Worm (Caenorhabditis elegans) whole organism, young adult: Measurements from ENCODE around the gene miga-1.

Source experiments
- B0261.1 ChIP-seq: sonication (generic microtip); optimal IDR thresholded peaks from 2 replicates; lab custom pipeline; 2016; ENCODE audit warnings: mild to moderate bottlenecking, missing genetic modification characterization, moderate library complexity, missing compliant biosample characterization
- B0336.3 ChIP-seq: fragments of 200-800 bp; sonication (Bioruptor generic); IDR thresholded peaks from 2 replicates; pipeline ENCODE4 v1.3.6; 2022; ENCODE audit warnings: missing genetic modification characterization, missing compliant biosample characterization
- C17E4.6 ChIP-seq: fragments of 200-800 bp; sonication (Bioruptor generic); IDR thresholded peaks from 2 replicates; pipeline ENCODE4 v1.3.6; 2022; ENCODE audit warnings: missing genetic modification reagents, missing genetic modification characterization, missing compliant biosample characterization
- F23B12.7 ChIP-seq: sonication (generic microtip); optimal IDR thresholded peaks from 2 replicates; lab custom pipeline; 2017; ENCODE audit warnings: missing genetic modification characterization, mild to moderate bottlenecking, missing compliant biosample characterization, antibody characterized with exemption, moderate library complexity; ENCODE audit not compliant: insufficient read depth
- F57C9.4 ChIP-seq: sonication (generic microtip); optimal IDR thresholded peaks from 2 replicates; lab custom pipeline; 2017; ENCODE audit warnings: mild to moderate bottlenecking, missing genetic modification characterization, missing compliant biosample characterization
- Y56A3A.18 ChIP-seq: fragments of 200-800 bp; sonication (Bioruptor generic); IDR thresholded peaks from 2 replicates; pipeline ENCODE4 v1.3.6; 2022; ENCODE audit warnings: missing genetic modification reagents, missing genetic modification characterization, missing compliant biosample characterization
- akir-1 ChIP-seq: fragments of 200-800 bp; sonication (Bioruptor generic); optimal IDR thresholded peaks from 2 replicates; lab custom pipeline; 2018; ENCODE audit warnings: mild to moderate bottlenecking, missing genetic modification characterization, moderate library complexity, missing compliant biosample characterization
- aptf-2 ChIP-seq: fragments of 200-800 bp; sonication (Bioruptor generic); conservative IDR thresholded peaks from 2 replicates; pipeline ENCODE4 v1.3.6; 2022; ENCODE audit warnings: missing genetic modification reagents, missing genetic modification characterization, missing compliant biosample characterization
- attf-3 ChIP-seq: fragments of 200-800 bp; sonication (Bioruptor generic); conservative IDR thresholded peaks from 2 replicates; pipeline ENCODE4 v1.3.6; 2022; ENCODE audit warnings: missing genetic modification reagents, missing genetic modification characterization, missing compliant biosample characterization
- ccch-3 ChIP-seq: fragments of 200-800 bp; sonication (Bioruptor generic); optimal IDR thresholded peaks from 2 replicates; lab custom pipeline; 2018; ENCODE audit warnings: mild to moderate bottlenecking, missing genetic modification characterization, missing compliant biosample characterization
- cebp-1 ChIP-seq, 2 experiments: fragments of 200-800 bp in 1 of 2; sonication (Bioruptor generic) in 1 of 2; sonication (generic microtip) in 1 of 2; IDR thresholded peaks in 1 of 2; optimal IDR thresholded peaks in 1 of 2; 2 replicates each; pipeline versions ENCODE4 v1.3.6 to Lab custom; 2017 to 2022; ENCODE audit warnings: missing compliant biosample characterization in 2 of 2, missing genetic modification characterization in 2 of 2, mild to moderate bottlenecking in 1 of 2, missing genetic modification reagents in 1 of 2, moderate library complexity in 1 of 2
- cebp-2 ChIP-seq: fragments of 200-800 bp; sonication (Bioruptor generic); IDR thresholded peaks from 2 replicates; pipeline ENCODE4 v1.3.6; 2022; ENCODE audit warnings: missing genetic modification characterization, missing compliant biosample characterization
- ceh-27 ChIP-seq: fragments of 200-800 bp; sonication (Bioruptor generic); optimal IDR thresholded peaks from 2 replicates; lab custom pipeline; 2018; ENCODE audit warnings: mild to moderate bottlenecking, missing genetic modification characterization, moderate library complexity, missing compliant biosample characterization
- dpff-1 ChIP-seq: sonication (generic microtip); optimal IDR thresholded peaks from 2 replicates; lab custom pipeline; 2017; ENCODE audit warnings: mild to moderate bottlenecking, missing genetic modification characterization, missing compliant biosample characterization
- hmg-1.2 ChIP-seq: fragments of 200-800 bp; sonication (Bioruptor generic); IDR thresholded peaks from 2 replicates; pipeline ENCODE4 v1.3.6; 2022; ENCODE audit warnings: missing genetic modification reagents, missing genetic modification characterization, missing compliant biosample characterization
- let-526 ChIP-seq: fragments of 200-800 bp; sonication (Bioruptor generic); IDR thresholded peaks from 2 replicates; pipeline ENCODE4 v1.3.6; 2022; ENCODE audit warnings: missing genetic modification reagents, missing genetic modification characterization, missing compliant biosample characterization
- lin-35 ChIP-seq, 3 experiments: fragments of 150-350 bp in 2 of 3; sonication (generic microtip) in 1 of 3; optimal IDR thresholded peaks; 2 replicates each; lab custom pipeline; 2014 to 2018; ENCODE audit warnings: missing biosample characterization in 3 of 3, missing genetic modification characterization in 3 of 3, missing genetic modification reagents in 3 of 3
- lsy-27 ChIP-seq: sonication (generic microtip); optimal IDR thresholded peaks from 2 replicates; lab custom pipeline; 2017; ENCODE audit warnings: missing genetic modification characterization, mild to moderate bottlenecking, missing compliant biosample characterization, antibody characterized with exemption, missing genotype, borderline replicate concordance; ENCODE audit not compliant: insufficient read depth
- madf-3 ChIP-seq: fragments of 200-800 bp; sonication (Bioruptor generic); IDR thresholded peaks from 2 replicates; pipeline ENCODE4 v1.3.6; 2022; ENCODE audit warnings: missing genetic modification reagents, missing genetic modification characterization, missing compliant biosample characterization
- madf-8 ChIP-seq: fragments of 200-800 bp; sonication (Bioruptor generic); conservative IDR thresholded peaks from 2 replicates; pipeline ENCODE4 v1.3.6; 2022; ENCODE audit warnings: missing genetic modification reagents, missing genetic modification characterization, missing compliant biosample characterization
- mel-28 ChIP-seq: sonication (generic microtip); optimal IDR thresholded peaks from 2 replicates; lab custom pipeline; 2016; ENCODE audit warnings: borderline replicate concordance, mild to moderate bottlenecking, missing genetic modification characterization, missing compliant biosample characterization
- nhr-179 ChIP-seq: sonication (generic microtip); optimal IDR thresholded peaks from 2 replicates; lab custom pipeline; 2016; ENCODE audit warnings: mild to moderate bottlenecking, missing genetic modification characterization, missing compliant biosample characterization
- pbrm-1 ChIP-seq: fragments of 200-800 bp; sonication (Bioruptor generic); IDR thresholded peaks from 2 replicates; pipeline ENCODE4 v1.3.6; 2022; ENCODE audit warnings: missing genetic modification reagents, missing genetic modification characterization, missing compliant biosample characterization
- repo-1 ChIP-seq: sonication (generic microtip); optimal IDR thresholded peaks from 2 replicates; lab custom pipeline; 2017; ENCODE audit warnings: mild to moderate bottlenecking, missing genetic modification characterization, missing compliant biosample characterization
- rpc-1 ChIP-seq, 2 experiments: fragments of 150-350 bp in 1 of 2; sonication (generic microtip) in 1 of 2; optimal IDR thresholded peaks; 2 replicates each; lab custom pipeline; 2014 to 2018; ENCODE audit warnings: missing biosample characterization in 1 of 2, missing genetic modification characterization in 1 of 2, missing genetic modification reagents in 1 of 2, missing genotype in 1 of 2
- sdz-38 ChIP-seq: sonication (generic microtip); optimal IDR thresholded peaks from 2 replicates; lab custom pipeline; 2016; ENCODE audit warnings: missing genotype, missing genetic modification characterization, missing compliant biosample characterization
- snpc-1.1 ChIP-seq: sonication (generic microtip); optimal IDR thresholded peaks from 2 replicates; lab custom pipeline; 2017; ENCODE audit warnings: missing genetic modification characterization, mild to moderate bottlenecking, missing compliant biosample characterization, antibody characterized with exemption, moderate library complexity, missing genotype, missing genetic modification reagents; ENCODE audit not compliant: insufficient read depth
- snpc-3.4 ChIP-seq: sonication (generic microtip); optimal IDR thresholded peaks from 2 replicates; lab custom pipeline; 2017; ENCODE audit warnings: missing genetic modification characterization, mild to moderate bottlenecking, missing compliant biosample characterization, antibody characterized with exemption, moderate library complexity, missing genotype, missing genetic modification reagents
- ztf-18 ChIP-seq: sonication (generic microtip); optimal IDR thresholded peaks from 2 replicates; lab custom pipeline; 2016; ENCODE audit warnings: missing genotype, mild to moderate bottlenecking, missing genetic modification characterization, missing compliant biosample characterization
- ztf-28 ChIP-seq: fragments of 200-800 bp; sonication (Bioruptor generic); IDR thresholded peaks from 2 replicates; pipeline ENCODE4 v1.3.6; 2022; ENCODE audit warnings: missing genetic modification reagents, missing genetic modification characterization, missing compliant biosample characterization
- ztf-6 ChIP-seq: fragments of 200-800 bp; sonication (Bioruptor generic); IDR thresholded peaks from 2 replicates; pipeline ENCODE4 v1.3.6; 2022; ENCODE audit warnings: missing genetic modification reagents, missing genetic modification characterization, missing compliant biosample characterization

The miga-1 gene

DNA sequence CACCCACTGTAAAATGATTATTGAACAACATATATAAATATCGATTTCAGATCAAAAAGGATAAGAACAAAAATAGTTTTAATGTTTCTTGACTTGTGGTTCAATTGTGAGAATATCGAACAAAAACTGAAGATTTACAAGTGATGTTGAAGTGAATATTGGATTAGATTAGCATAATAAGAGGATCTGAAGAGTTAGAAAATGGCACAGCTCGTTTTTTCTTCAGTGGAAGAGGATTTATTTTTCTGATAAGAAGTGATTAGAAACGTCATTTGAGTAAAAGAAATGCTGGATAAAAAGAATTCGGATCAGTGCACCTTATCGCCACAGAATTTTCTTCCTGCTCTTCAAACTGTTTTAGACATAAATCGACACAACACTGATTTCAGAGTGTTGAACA, 5.0 kb downstream of the miga-1 start, which contains the start of gene twk-14:
TSS of gene twk-14 (minus strand) at position 8 of the 400 bp plus-strand sequence.
- TF ChIP-seq aptf-2 (GFP tag; lab: Robert Waterston, UW) (no peak), ztf-28 (GFP tag; lab: Robert Waterston, UW) (no peak), snpc-3.4 (tag; lab: Kevin White, UChicago) (no peak), F23B12.7 (tag; lab: Kevin White, UChicago) (no peak), madf-3 (GFP tag; lab: Robert Waterston, UW) (no peak), lin-35 (GFP tag; optimal IDR thresholded peaks at IDR 0.05; lab: Kevin White, UChicago) (no peak), mel-28 (no peak), F57C9.4 (no peak), madf-8 (GFP tag; lab: Robert Waterston, UW) (no peak), ztf-18 (no peak), nhr-179 (no peak), snpc-1.1 (tag; lab: Kevin White, UChicago) (no peak), ccch-3 (GFP tag; lab: Kevin White, UChicago) (no peak), C17E4.6 (no peak)
- TF ChIP-seq, all 124 proteins: peak for 0

DNA sequence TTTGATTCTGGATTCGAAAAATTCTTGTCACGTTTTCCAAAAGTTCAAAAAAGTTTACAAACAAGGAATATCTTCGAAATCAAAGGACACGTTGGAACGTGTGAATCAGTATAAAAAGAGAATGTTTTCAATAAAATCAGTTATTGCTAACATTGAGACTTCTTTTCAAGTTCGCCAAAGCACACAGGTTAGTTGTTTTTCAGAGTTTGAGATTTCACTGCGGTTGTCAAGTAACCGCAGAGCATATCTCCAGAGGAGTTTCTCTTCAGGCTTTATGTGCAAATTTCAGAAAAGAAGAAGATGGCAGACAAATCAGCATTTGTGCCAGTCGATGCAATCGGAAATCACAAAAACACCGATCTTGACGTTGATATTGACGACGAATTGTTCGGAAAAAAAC, 14.5 kb downstream of the miga-1 start, which contains the start of gene K01D12.15:
TSS of gene K01D12.15 (plus strand) at position 301 of the 400 bp plus-strand sequence.
- TF ChIP-seq Y56A3A.18 (GFP tag; lab: Robert Waterston, UW) (no peak), akir-1 (GFP tag; lab: Kevin White, UChicago) (no peak), pbrm-1 (no peak), ztf-6 (GFP tag; lab: Robert Waterston, UW) (no peak), cebp-2 (GFP tag; lab: Robert Waterston, UW) (no peak), repo-1 (tag; lab: Kevin White, UChicago) (no peak), lin-35 (GFP tag; optimal IDR thresholded peaks at IDR 0.05; lab: Kevin White, UChicago) (no peak), sdz-38 (tag; lab: Kevin White, UChicago) (no peak), B0261.1 (tag; lab: Kevin White, UChicago) (no peak), ceh-27 (GFP tag; lab: Kevin White, UChicago) (no peak), cebp-1 (GFP tag; IDR thresholded peaks at IDR 0.05; lab: Robert Waterston, UW) (no peak), cebp-1 (tag; optimal IDR thresholded peaks at IDR 0.05; lab: Kevin White, UChicago) (no peak), dpff-1 (tag; lab: Kevin White, UChicago) (no peak), hmg-1.2 (no peak), lsy-27 (tag; lab: Kevin White, UChicago) (no peak)

DNA sequence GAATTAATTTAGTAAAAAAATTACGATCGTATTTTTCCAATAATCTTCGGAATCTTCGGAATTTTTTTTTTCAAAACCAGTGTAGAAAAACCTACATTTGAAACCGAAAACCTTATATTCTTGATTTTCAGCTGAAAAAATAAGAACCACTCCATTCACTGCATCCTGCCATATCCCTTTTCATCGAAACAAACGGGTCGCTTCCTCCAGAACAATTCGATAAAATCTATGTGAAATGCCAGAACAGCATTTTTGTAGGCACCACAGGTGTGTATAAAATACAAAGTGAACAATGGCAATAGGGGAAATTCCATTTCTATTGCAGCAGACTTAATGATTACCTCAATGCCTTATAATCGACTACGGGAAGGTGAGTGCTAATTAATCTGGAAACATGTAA, 23.4 kb downstream of the miga-1 start, which contains the start of gene K01D12.1:
TSS of gene K01D12.1 (plus strand) at position 301 of the 400 bp plus-strand sequence.
- no peak for TF ChIP-seq let-526
- TF ChIP-seq nhr-179: no peak
- TF ChIP-seq B0336.3 (GFP tag; lab: Robert Waterston, UW): no peak
- no peak for TF ChIP-seq rpc-1 (optimal IDR thresholded peaks at IDR 0.05; lab: Kevin White, UChicago)
- TF ChIP-seq rpc-1 (tag; optimal IDR thresholded peaks at IDR 0.05; lab: Kevin White, UChicago): no peak

DNA sequence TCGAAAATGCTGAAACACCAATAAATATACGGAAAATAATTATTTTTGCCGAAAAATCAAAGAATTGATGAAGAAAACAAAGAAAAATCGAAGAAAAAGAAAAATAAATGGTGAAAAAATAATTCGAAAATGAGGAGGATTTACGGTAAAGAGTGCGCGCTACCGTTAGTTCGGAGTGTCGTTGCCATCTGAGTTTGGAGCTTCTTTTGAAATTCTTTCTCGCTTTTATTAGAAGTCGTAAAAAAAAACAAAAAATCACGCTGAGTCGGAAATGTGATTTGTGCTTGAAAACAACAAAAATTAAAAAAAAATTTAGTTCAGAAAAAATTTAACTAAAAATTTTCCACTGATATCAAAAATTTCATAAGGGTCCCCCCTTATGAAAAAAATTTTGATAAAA, 26.4 kb downstream of the miga-1 start, which contains the start of gene F23H12.10:
TSS of gene F23H12.10 (minus strand) at position 12 of the 400 bp plus-strand sequence.
- TF ChIP-seq attf-3: peak; percentile 55; the same call in 1 of the 2 replicates
